Fruit fly (Drosophila melanogaster) whole organism, embryonic: ENCODE results near the gene TfAP-2.

Experiments used
- CG10321 ChIP-seq: fragments of 200-800 bp; sonication (Bioruptor generic); IDR thresholded peaks from 2 replicates; pipeline ENCODE4 v1.3.6; 2022; ENCODE audit warnings: missing biosample characterization, missing genetic modification characterization
- CG10979 ChIP-seq: fragments of 200-800 bp; sonication (Bioruptor generic); optimal IDR thresholded peaks from 2 replicates; lab custom pipeline; 2018; ENCODE audit warnings: missing biosample characterization, mild to moderate bottlenecking, missing genetic modification characterization, moderate library complexity
- CG11247 ChIP-seq: fragments of 200-800 bp; sonication (Bioruptor generic); IDR thresholded peaks from 2 replicates; pipeline ENCODE4 v1.3.6; 2022; ENCODE audit warnings: missing biosample characterization, missing genetic modification characterization
- CG12155 ChIP-seq: fragments of 200-800 bp; sonication (Bioruptor generic); optimal IDR thresholded peaks from 3 replicates; lab custom pipeline; 2016; ENCODE audit warnings: missing biosample characterization, missing genetic modification characterization
- CG12942 ChIP-seq: fragments of 200-800 bp; sonication (Bioruptor generic); optimal IDR thresholded peaks from 3 replicates; lab custom pipeline; 2016; ENCODE audit warnings: missing biosample characterization, missing genetic modification characterization
- CG15269 ChIP-seq: fragments of 200-800 bp; sonication (Bioruptor generic); optimal IDR thresholded peaks from 2 replicates; lab custom pipeline; 2018; ENCODE audit warnings: missing biosample characterization, mild to moderate bottlenecking, missing genetic modification characterization, moderate library complexity
- CG15601 ChIP-seq: fragments of 200-800 bp; sonication (Bioruptor generic); optimal IDR thresholded peaks from 3 replicates; lab custom pipeline; 2019; ENCODE audit warnings: missing biosample characterization, mild to moderate bottlenecking, missing genetic modification characterization, moderate library complexity
- CG17612 ChIP-seq: fragments of 200-800 bp; sonication (Bioruptor generic); IDR thresholded peaks from 2 replicates; pipeline ENCODE4 v1.3.6; 2022; ENCODE audit warnings: missing biosample characterization, missing genetic modification characterization
- CG17802 ChIP-seq: fragments of 200-800 bp; sonication (Bioruptor generic); optimal IDR thresholded peaks from 2 replicates; lab custom pipeline; 2018; ENCODE audit warnings: missing biosample characterization, mild to moderate bottlenecking, missing genetic modification characterization, moderate library complexity
- CG30020 ChIP-seq: fragments of 200-800 bp; optimal IDR thresholded peaks from 2 replicates; lab custom pipeline; 2019; ENCODE audit warnings: missing biosample characterization, mild to moderate bottlenecking, missing genetic modification characterization, moderate library complexity
- CG32767 ChIP-seq: fragments of 200-800 bp; sonication (Bioruptor generic); IDR thresholded peaks from 2 replicates; pipeline ENCODE4 v1.3.6; 2022; ENCODE audit warnings: missing biosample characterization, missing genetic modification characterization
- CG34422 ChIP-seq: fragments of 200-800 bp; sonication (Bioruptor generic); IDR thresholded peaks from 3 replicates; pipeline ENCODE4 v1.3.6; 2022; ENCODE audit warnings: missing biosample characterization, missing genetic modification characterization
- CG42726 ChIP-seq: fragments of 200-800 bp; sonication (Bioruptor generic); IDR thresholded peaks from 2 replicates; pipeline ENCODE4 v1.3.6; 2022; ENCODE audit warnings: missing biosample characterization, missing genetic modification characterization; ENCODE audit not compliant: partially characterized antibody
- CG43689 ChIP-seq: fragments of 200-800 bp; sonication (Bioruptor generic); IDR thresholded peaks from 2 replicates; pipeline ENCODE4 v1.3.6; 2022; ENCODE audit warnings: missing biosample characterization, missing genetic modification characterization
- CG4730 ChIP-seq: fragments of 200-800 bp; sonication (Bioruptor generic); IDR thresholded peaks from 2 replicates; pipeline ENCODE4 v1.3.6; 2022; ENCODE audit warnings: missing biosample characterization, missing genetic modification characterization
- CG6854 ChIP-seq: fragments of 200-800 bp; sonication (Bioruptor generic); optimal IDR thresholded peaks from 3 replicates; lab custom pipeline; 2017; ENCODE audit warnings: missing biosample characterization, mild to moderate bottlenecking, missing genetic modification characterization
- CG7357 ChIP-seq: fragments of 200-800 bp; sonication (Bioruptor generic); IDR thresholded peaks from 3 replicates; pipeline ENCODE4 v1.3.6; 2022; ENCODE audit warnings: missing biosample characterization, missing genetic modification characterization
- CG8359 ChIP-seq: fragments of 200-800 bp; sonication (Bioruptor generic); optimal IDR thresholded peaks from 2 replicates; lab custom pipeline; 2017; ENCODE audit warnings: missing biosample characterization, mild to moderate bottlenecking, missing genetic modification characterization, borderline replicate concordance
- CkIIα-i1 ChIP-seq: fragments of 200-800 bp; sonication (Bioruptor generic); IDR thresholded peaks from 2 replicates; pipeline ENCODE4 v1.3.6; 2022; ENCODE audit warnings: missing biosample characterization, missing genetic modification characterization
- Dad ChIP-seq: fragments of 200-800 bp; sonication (Bioruptor generic); optimal IDR thresholded peaks from 3 replicates; lab custom pipeline; 2016; ENCODE audit warnings: missing biosample characterization, missing genetic modification characterization
- Dbx ChIP-seq: fragments of 200-800 bp; sonication (Bioruptor generic); IDR thresholded peaks from 3 replicates; pipeline ENCODE4 v1.3.6; 2022; ENCODE audit warnings: missing biosample characterization, missing genetic modification characterization
- Dref ChIP-seq: fragments of 200-800 bp; sonication (Bioruptor generic); IDR thresholded peaks from 2 replicates; pipeline ENCODE4 v1.3.6; 2022; ENCODE audit warnings: missing biosample characterization, missing genetic modification characterization
- E2f2 ChIP-seq: fragments of 200-800 bp; sonication (Bioruptor generic); IDR thresholded peaks from 2 replicates; pipeline ENCODE4 v1.3.6; 2022; ENCODE audit warnings: missing biosample characterization, missing genetic modification characterization
- Fer3 ChIP-seq: fragments of 200-800 bp; sonication (Bioruptor generic); optimal IDR thresholded peaks from 2 replicates; lab custom pipeline; 2018; ENCODE audit warnings: missing biosample characterization, mild to moderate bottlenecking, missing genetic modification characterization, moderate library complexity
- HHEX ChIP-seq: fragments of 200-800 bp; sonication (Bioruptor generic); optimal IDR thresholded peaks from 3 replicates; lab custom pipeline; 2017; ENCODE audit warnings: missing biosample characterization, mild to moderate bottlenecking, missing genetic modification characterization, missing genetic modification reagents
- Hand ChIP-seq: fragments of 200-800 bp; sonication (Bioruptor generic); optimal IDR thresholded peaks from 2 replicates; lab custom pipeline; 2017; ENCODE audit warnings: mild to moderate bottlenecking, missing biosample characterization, missing genetic modification reagents, missing genetic modification characterization
- Hmr ChIP-seq: fragments of 200-800 bp; sonication (Bioruptor generic); optimal IDR thresholded peaks from 3 replicates; lab custom pipeline; 2017; ENCODE audit warnings: mild to moderate bottlenecking, missing biosample characterization, missing genetic modification reagents, missing genetic modification characterization
- Hr51 ChIP-seq, 2 experiments: fragments of 200-800 bp; sonication (Bioruptor generic); optimal IDR thresholded peaks; 2 replicates in 1 of 2; 3 replicates in 1 of 2; lab custom pipeline; 2016 to 2018; ENCODE audit warnings: missing biosample characterization in 2 of 2, missing genetic modification characterization in 2 of 2, mild to moderate bottlenecking in 1 of 2, moderate library complexity in 1 of 2
- Hr78 ChIP-seq, 2 experiments: fragments of 200-800 bp in 1 of 2; fragments of >200 bp in 1 of 2; sonication (Bioruptor generic) in 1 of 2; optimal IDR thresholded peaks; 2 replicates each; lab custom pipeline; 2017 to 2019; ENCODE audit warnings: missing biosample characterization in 2 of 2, missing genetic modification characterization in 2 of 2, mild to moderate bottlenecking in 1 of 2, moderate library complexity in 1 of 2
- Pdp1 ChIP-seq, 2 experiments: fragments of 200-800 bp; sonication (Bioruptor generic); optimal IDR thresholded peaks; 3 replicates each; lab custom pipeline; 2016; ENCODE audit warnings: missing biosample characterization in 2 of 2, missing genetic modification characterization in 2 of 2, mild to moderate bottlenecking in 1 of 2, moderate library complexity in 1 of 2
- YL-1 ChIP-seq: fragments of 200-800 bp; sonication (Bioruptor generic); optimal IDR thresholded peaks from 3 replicates; lab custom pipeline; 2017; ENCODE audit warnings: missing biosample characterization, mild to moderate bottlenecking, missing genetic modification characterization
- ap ChIP-seq: fragments of 200-800 bp; sonication (Bioruptor generic); IDR thresholded peaks from 2 replicates; pipeline ENCODE4 v1.3.6; 2022; ENCODE audit warnings: missing biosample characterization, missing genetic modification characterization
- cg ChIP-seq: fragments of 200-800 bp; sonication (Bioruptor generic); optimal IDR thresholded peaks from 3 replicates; lab custom pipeline; 2019; ENCODE audit warnings: missing biosample characterization, mild to moderate bottlenecking, missing genetic modification characterization, moderate library complexity
- danr ChIP-seq: fragments of 200-800 bp; sonication (Bioruptor generic); IDR thresholded peaks from 2 replicates; pipeline ENCODE4 v1.3.6; 2022; ENCODE audit warnings: missing biosample characterization, missing genetic modification characterization
- dmrt99B ChIP-seq: fragments of 200-800 bp; sonication (Bioruptor generic); optimal IDR thresholded peaks from 2 replicates; lab custom pipeline; 2018; ENCODE audit warnings: missing biosample characterization, mild to moderate bottlenecking, missing genetic modification characterization, moderate library complexity
- en ChIP-seq: fragments of 200-800 bp; sonication (Bioruptor generic); optimal IDR thresholded peaks from 2 replicates; lab custom pipeline; 2016; ENCODE audit warnings: missing biosample characterization, missing genetic modification characterization
- eyg ChIP-seq: fragments of 200-800 bp; sonication (Bioruptor generic); optimal IDR thresholded peaks from 3 replicates; lab custom pipeline; 2016; ENCODE audit warnings: missing biosample characterization, missing genetic modification characterization
- gfzf ChIP-seq: fragments of 200-800 bp; sonication (Bioruptor generic); optimal IDR thresholded peaks from 2 replicates; lab custom pipeline; 2016; ENCODE audit warnings: missing biosample characterization, mild to moderate bottlenecking, missing genetic modification characterization, moderate library complexity
- her ChIP-seq: fragments of 200-800 bp; sonication (Bioruptor generic); optimal IDR thresholded peaks from 2 replicates; lab custom pipeline; 2016; ENCODE audit warnings: missing biosample characterization, missing genetic modification characterization
- jing ChIP-seq: fragments of 200-800 bp; sonication (Bioruptor generic); optimal IDR thresholded peaks from 2 replicates; lab custom pipeline; 2018; ENCODE audit warnings: missing biosample characterization, mild to moderate bottlenecking, missing genetic modification characterization
- knrl ChIP-seq: fragments of 200-800 bp; sonication (Bioruptor generic); IDR thresholded peaks from 3 replicates; pipeline ENCODE4 v1.3.6; 2022; ENCODE audit warnings: missing biosample characterization, missing genetic modification characterization; ENCODE audit not compliant: partially characterized antibody
- lab ChIP-seq: fragments of 200-800 bp; sonication (Bioruptor generic); optimal IDR thresholded peaks from 3 replicates; lab custom pipeline; 2017; ENCODE audit warnings: missing biosample characterization, missing genetic modification characterization, mild to moderate bottlenecking, moderate library complexity, missing genetic modification reagents
- lola ChIP-seq, 3 experiments: fragments of >200 bp in 2 of 3; fragments of 200-800 bp in 1 of 3; sonication (Bioruptor generic) in 1 of 3; optimal IDR thresholded peaks; 2 replicates each; lab custom pipeline; 2017 to 2019; ENCODE audit warnings: missing biosample characterization in 3 of 3, missing genetic modification characterization in 3 of 3, mild to moderate bottlenecking in 1 of 3, moderate library complexity in 1 of 3
- maf-S ChIP-seq: fragments of 200-800 bp; sonication (Bioruptor generic); optimal IDR thresholded peaks from 2 replicates; lab custom pipeline; 2016; ENCODE audit warnings: missing biosample characterization, missing genetic modification characterization
- pzg ChIP-seq: fragments of 200-800 bp; sonication (Bioruptor generic); optimal IDR thresholded peaks from 3 replicates; lab custom pipeline; 2018; ENCODE audit warnings: missing biosample characterization, mild to moderate bottlenecking, missing genetic modification characterization, moderate library complexity
- scrt ChIP-seq: fragments of 200-800 bp; sonication (Bioruptor generic); optimal IDR thresholded peaks from 2 replicates; lab custom pipeline; 2018; ENCODE audit warnings: missing biosample characterization, mild to moderate bottlenecking, missing genetic modification characterization, moderate library complexity
- shn ChIP-seq: fragments of 200-800 bp; sonication (Bioruptor generic); optimal IDR thresholded peaks from 3 replicates; lab custom pipeline; 2016; ENCODE audit warnings: missing biosample characterization, missing genetic modification characterization
- sim ChIP-seq: fragments of 200-800 bp; sonication (Bioruptor generic); IDR thresholded peaks from 2 replicates; pipeline ENCODE4 v1.3.6; 2022; ENCODE audit warnings: missing biosample characterization, missing genetic modification characterization
- tap ChIP-seq: fragments of 200-800 bp; optimal IDR thresholded peaks from 3 replicates; lab custom pipeline; 2019; ENCODE audit warnings: missing biosample characterization, mild to moderate bottlenecking, missing genetic modification characterization, moderate library complexity
- trem ChIP-seq: fragments of 200-800 bp; optimal IDR thresholded peaks from 3 replicates; lab custom pipeline; 2019; ENCODE audit warnings: missing biosample characterization, mild to moderate bottlenecking, missing genetic modification characterization, moderate library complexity
- tx ChIP-seq: fragments of 200-800 bp; sonication (Bioruptor generic); optimal IDR thresholded peaks from 2 replicates; lab custom pipeline; 2016; ENCODE audit warnings: missing biosample characterization, missing genetic modification characterization

TfAP-2 gene

DNA sequence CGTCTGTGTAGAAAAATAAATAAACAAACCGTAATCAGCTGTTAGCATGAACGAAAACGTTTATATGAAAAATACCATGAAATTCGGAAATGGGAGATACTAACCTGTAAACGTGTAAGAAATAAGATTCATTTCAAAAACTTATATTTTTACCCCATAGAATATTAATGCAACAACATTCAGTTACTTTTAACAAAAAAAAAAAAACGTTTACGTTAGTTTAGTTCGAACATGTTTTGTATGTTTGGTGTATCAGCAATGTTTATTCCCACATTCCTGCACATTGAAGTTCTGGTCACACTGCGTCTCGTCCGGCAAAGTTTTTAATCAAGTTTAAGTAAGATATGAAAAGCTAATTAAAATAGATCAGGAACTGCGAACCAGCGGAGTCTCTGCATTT lies 30.7 kb downstream of the TfAP-2 start, which contains the start of the genes S1P and CG11307 (continued):
- TF ChIP-seq gfzf (GFP tag; lab: Kevin White, UChicago) (peak; percentile 90), CG8359 (GFP tag; lab: Kevin White, UChicago) (no peak), CG42726 (GFP tag; lab: Robert Waterston, UW) (no peak), YL-1 (GFP tag; lab: Kevin White, UChicago) (peak; percentile 20), CG6854 (GFP tag; lab: Kevin White, UChicago) (no peak), danr (GFP tag; lab: Robert Waterston, UW) (no peak), CG12155 (GFP tag; lab: Kevin White, UChicago) (no peak), en (no peak), CG10321 (no peak), HHEX (GFP tag; lab: Kevin White, UChicago) (no peak), CG34422 (GFP tag; lab: Robert Waterston, UW) (no peak), CG30020 (tag; lab: Kevin White, UChicago) (peak; percentile 44), jing (GFP tag; lab: Kevin White, UChicago) (no peak), scrt (GFP tag; lab: Kevin White, UChicago) (peak; percentile 86), CG10979 (tag; lab: Kevin White, UChicago) (no peak), her (no peak), CG17612 (GFP tag; lab: Robert Waterston, UW) (no peak), lola (GFP tag; optimal IDR thresholded peaks at IDR 0.05; lab: Kevin White, UChicago) (peak in 1 of 3 experiments; percentile 11), Fer3 (no peak), Dref (GFP tag; lab: Robert Waterston, UW) (no peak), knrl (GFP tag; lab: Robert Waterston, UW) (no peak), Hand (GFP tag; lab: Kevin White, UChicago) (no peak), CG12942 (GFP tag; lab: Kevin White, UChicago) (no peak), E2f2 (GFP tag; lab: Robert Waterston, UW) (peak; percentile 52), Hmr (GFP tag; lab: Kevin White, UChicago) (no peak), tx (GFP tag; lab: Kevin White, UChicago) (no peak), tap (tag; lab: Kevin White, UChicago) (no peak), ap (GFP tag; lab: Robert Waterston, UW) (no peak), Pdp1 (GFP tag; optimal IDR thresholded peaks at IDR 0.05; lab: Kevin White, UChicago) (no peak), CG4730 (no peak), Hr51 (GFP tag; optimal IDR thresholded peaks at IDR 0.05; lab: Kevin White, UChicago) (no peak), cg (no peak), shn (GFP tag; lab: Kevin White, UChicago) (no peak), Dbx (GFP tag; lab: Robert Waterston, UW) (no peak), trem (tag; lab: Kevin White, UChicago) (peak; percentile 64), lab (no peak), CkIIα-i1 (GFP tag; lab: Robert Waterston, UW) (no peak), Hr78 (GFP tag; optimal IDR thresholded peaks at IDR 0.05; lab: Kevin White, UChicago) (no peak), CG43689 (GFP tag; lab: Robert Waterston, UW) (no peak), CG32767 (GFP tag; lab: Robert Waterston, UW) (no peak), CG7357 (no peak), dmrt99B (tag; lab: Kevin White, UChicago) (no peak), pzg (peak; percentile 37), CG11247 (no peak), CG15601 (tag; lab: Kevin White, UChicago) (no peak), eyg (no peak), maf-S (GFP tag; lab: Kevin White, UChicago) (no peak), CG15269 (tag; lab: Kevin White, UChicago) (no peak), sim (GFP tag; lab: Robert Waterston, UW) (no peak), Dad (no peak), CG17802 (tag; lab: Kevin White, UChicago) (no peak)
